Fruit fly (Drosophila melanogaster): ENCODE data around the gene CG17026.

CG17026 gene

dm6 chr3L:15988039-15988546, 12.9 kb downstream of the CG17026 start, which contains the start of gene Hip14 (continued):
- TF ChIP-seq CG13123 (GFP tag; optimal IDR thresholded peaks at IDR 0.05) (no peak), lola (GFP tag; optimal IDR thresholded peaks at IDR 0.05) (peak in 1 of 3 experiments; percentile 25), ranshi (GFP tag; IDR thresholded peaks at IDR 0.05) (no peak), CG32532 (GFP tag; IDR thresholded peaks at IDR 0.05) (no peak), HLHmδ (GFP tag; optimal IDR thresholded peaks at IDR 0.05) (no peak), rib (GFP tag; IDR thresholded peaks at IDR 0.05) (no peak), CG14860 (GFP tag; IDR thresholded peaks at IDR 0.05; ENCODE audit: partially characterized antibody) (no peak), Gug (GFP tag; IDR thresholded peaks at IDR 0.05) (no peak), Lhr (GFP tag; optimal IDR thresholded peaks at IDR 0.05) (peak; percentile 42), az2 (GFP tag; optimal IDR thresholded peaks at IDR 0.05) (no peak), lmd (GFP tag; IDR thresholded peaks at IDR 0.05) (no peak), Opbp (GFP tag; IDR thresholded peaks at IDR 0.05; ENCODE audit: partially characterized antibody) (no peak; the same call in 2 of the 3 replicates), HHEX (GFP tag; optimal IDR thresholded peaks at IDR 0.05) (no peak), CG6765 (GFP tag; optimal IDR thresholded peaks at IDR 0.05) (no peak), CG4360 (GFP tag; IDR thresholded peaks at IDR 0.05) (no peak), H15 (GFP tag; IDR thresholded peaks at IDR 0.05) (no peak), jumu (GFP tag; optimal IDR thresholded peaks at IDR 0.05) (no peak), CG8359 (GFP tag; optimal IDR thresholded peaks at IDR 0.05; ENCODE audit: borderline replicate concordance) (no peak), CG12104 (GFP tag; optimal IDR thresholded peaks at IDR 0.05) (peak; percentile 55), D19A (tag; optimal IDR thresholded peaks at IDR 0.05) (no peak), Ets97D (GFP tag; optimal IDR thresholded peaks at IDR 0.05) (peak; percentile 46), Pdp1 (GFP tag; optimal IDR thresholded peaks at IDR 0.05) (peak in 1 of 2 experiments; percentile 49), CG4730 (GFP tag; IDR thresholded peaks at IDR 0.05) (no peak), Tbp (GFP tag; optimal IDR thresholded peaks at IDR 0.05) (no peak), fd102C (GFP tag; optimal IDR thresholded peaks at IDR 0.05) (no peak), chm (GFP tag; IDR thresholded peaks at IDR 0.05) (peak; percentile 20; the same call in 1 of the 2 replicates), CG3163 (GFP tag; optimal IDR thresholded peaks at IDR 0.05) (no peak), ash1 (GFP tag; optimal IDR thresholded peaks at IDR 0.05) (no peak), ro (GFP tag; IDR thresholded peaks at IDR 0.05) (no peak), mld (GFP tag; IDR thresholded peaks at IDR 0.05; ENCODE audit: partially characterized antibody) (no peak), MESR4 (GFP tag; optimal IDR thresholded peaks at IDR 0.05) (peak; percentile 98), Abd-B (GFP tag; optimal IDR thresholded peaks at IDR 0.05) (no peak), zf30C (GFP tag; optimal IDR thresholded peaks at IDR 0.05) (no peak), wek (GFP tag; optimal IDR thresholded peaks at IDR 0.05) (no peak), CG3407 (GFP tag; optimal IDR thresholded peaks at IDR 0.05) (no peak), B-H2 (GFP tag; optimal IDR thresholded peaks at IDR 0.05) (no peak), dimm (GFP tag; IDR thresholded peaks at IDR 0.05) (no peak), ham (GFP tag; IDR thresholded peaks at IDR 0.05) (no peak), CG6813 (GFP tag; optimal IDR thresholded peaks at IDR 0.05) (no peak), Mad (GFP tag; optimal IDR thresholded peaks at IDR 0.05) (no peak), CG4282 (GFP tag; optimal IDR thresholded peaks at IDR 0.05) (no peak), Hr78 (GFP tag; optimal IDR thresholded peaks at IDR 0.05) (no peak), unc-4 (GFP tag; IDR thresholded peaks at IDR 0.05; ENCODE audit: partially characterized antibody) (peak; percentile 42; the same call in 1 of the 2 replicates), HLH4C (GFP tag; IDR thresholded peaks at IDR 0.05; ENCODE audit: partially characterized antibody) (no peak), tll (GFP tag; optimal IDR thresholded peaks at IDR 0.05) (no peak), CG6272 (GFP tag; IDR thresholded peaks at IDR 0.05) (0 out of 2 replicates have a peak, but pooled peaks have one; percentile 4), lov (optimal IDR thresholded peaks at IDR 0.05) (no peak), lov (GFP tag; IDR thresholded peaks at IDR 0.05) (no peak), Sox100B (GFP tag; optimal IDR thresholded peaks at IDR 0.05) (no peak), crol (GFP tag; IDR thresholded peaks at IDR 0.05) (peak; percentile 91)

Data from whole organism, embryonic.